Worm (Caenorhabditis elegans): Measurements from ENCODE around the gene unc-115.
A peak's percentile ranks its signal among the peaks of the same experiment; 100 is the strongest.

The unc-115 gene

DNA sequence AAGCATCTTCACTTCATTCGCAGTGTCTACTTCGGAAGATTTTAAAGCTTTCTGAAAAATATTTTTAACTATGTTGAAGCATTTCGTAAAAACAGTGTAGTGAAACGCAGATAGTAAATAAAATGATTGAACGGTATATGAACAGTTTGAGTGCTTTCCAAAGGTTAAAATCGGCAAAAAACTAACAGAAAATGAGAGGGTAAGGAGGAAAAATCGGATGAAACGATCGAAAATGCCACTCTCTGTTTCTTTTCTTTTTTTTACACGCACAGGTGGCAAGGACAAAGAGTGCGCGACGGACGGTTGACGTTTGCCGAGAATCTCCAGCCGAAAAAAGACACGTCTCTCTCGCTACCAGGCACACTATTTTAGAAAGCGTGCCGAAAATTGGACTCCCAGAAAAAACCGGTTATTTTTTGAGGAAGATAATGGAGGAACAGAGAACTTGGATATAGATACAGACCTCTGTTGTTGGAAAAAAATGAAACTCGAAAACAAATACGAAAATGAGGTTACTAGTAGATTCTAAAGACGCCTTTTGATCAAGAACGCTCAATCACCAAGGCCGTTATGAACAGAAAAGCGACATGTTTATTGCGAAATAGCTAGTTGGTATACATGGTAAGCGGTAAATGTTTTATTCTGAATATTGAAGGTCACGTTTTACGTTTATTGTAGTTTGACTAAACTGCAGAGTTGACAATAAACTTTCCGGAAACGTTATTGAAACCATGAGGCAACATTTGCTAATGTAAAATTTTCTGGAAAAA, 47.8 kb downstream of the unc-115 start, which contains the start of gene myrf-2:
Gene myrf-2, minus strand, starts transcription at position 51 of the 770 bp plus-strand sequence.
- TF ChIP-seq ceh-2 (tag; optimal IDR thresholded peaks at IDR 0.05) = no peak
- TF ChIP-seq K09A11.1 (tag; optimal IDR thresholded peaks at IDR 0.05; ENCODE audit: insufficient read depth) = no peak
- TF ChIP-seq ceh-34 (tag; optimal IDR thresholded peaks at IDR 0.05) = no peak
- no peak for TF ChIP-seq dve-1 (tag; optimal IDR thresholded peaks at IDR 0.05)
- no peak for TF ChIP-seq ttx-3 (tag; optimal IDR thresholded peaks at IDR 0.05)
- no peak for TF ChIP-seq lin-11 (tag; optimal IDR thresholded peaks at IDR 0.05)
- TF ChIP-seq C38D4.7 (GFP tag; optimal IDR thresholded peaks at IDR 0.05) = no peak
- no peak for TF ChIP-seq hlh-8 (tag; optimal IDR thresholded peaks at IDR 0.05)
- TF ChIP-seq pat-9 (tag; optimal IDR thresholded peaks at IDR 0.05) = no peak
- TF ChIP-seq hlh-15 (tag; optimal IDR thresholded peaks at IDR 0.05) = no peak
- no peak for TF ChIP-seq ztf-16 (tag; optimal IDR thresholded peaks at IDR 0.05)
- TF ChIP-seq pqm-1 (tag; optimal IDR thresholded peaks at IDR 0.05) = no peak
- no peak for TF ChIP-seq nfya-1 (tag; optimal IDR thresholded peaks at IDR 0.05)
- TF ChIP-seq sox-4 (tag; optimal IDR thresholded peaks at IDR 0.05) = no peak
- no peak for TF ChIP-seq fax-1 (tag; optimal IDR thresholded peaks at IDR 0.05)
- no peak for TF ChIP-seq K02D7.2 (tag; optimal IDR thresholded peaks at IDR 0.05)
- no peak for TF ChIP-seq fkh-10 (GFP tag; optimal IDR thresholded peaks at IDR 0.05)
- TF ChIP-seq ref-2 (tag; optimal IDR thresholded peaks at IDR 0.05) = no peak

DNA sequence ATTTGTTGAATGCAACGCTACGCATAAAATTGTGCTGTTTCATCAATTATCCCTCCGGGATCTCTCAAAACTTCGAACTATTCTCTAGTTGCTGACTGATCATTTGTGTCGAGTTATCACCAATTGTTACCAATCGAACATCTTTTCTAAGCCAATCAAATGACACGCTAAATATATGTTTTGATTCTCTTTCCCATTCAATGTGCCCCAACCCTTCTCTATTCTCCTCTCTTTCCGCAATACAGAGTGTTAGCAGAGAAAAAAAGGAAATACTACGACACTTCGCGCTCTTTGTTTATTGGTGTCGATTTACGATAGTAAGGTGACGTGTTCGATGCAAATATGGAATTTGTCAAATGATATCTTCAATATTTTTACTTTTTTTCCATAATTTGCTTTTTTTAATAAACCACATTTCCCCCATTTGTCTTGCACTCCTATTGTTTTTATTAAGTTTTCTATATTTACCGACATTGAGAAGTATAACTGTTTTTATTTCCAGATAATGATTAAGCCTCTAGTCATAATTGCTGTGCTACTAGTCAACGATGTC, 50.6 kb downstream of the unc-115 start, which contains the start of gene nucb-1:
Gene nucb-1, plus strand, starts transcription at position 503 of the 553 bp plus-strand sequence.
- TF ChIP-seq hlh-15 (tag; optimal IDR thresholded peaks at IDR 0.05) (no peak), ceh-24 (tag; optimal IDR thresholded peaks at IDR 0.05) (no peak), elt-2 (tag; optimal IDR thresholded peaks at IDR 0.05) (no peak), pax-1 (tag; optimal IDR thresholded peaks at IDR 0.05) (peak; percentile 40), ceh-34 (tag; optimal IDR thresholded peaks at IDR 0.05) (peak; percentile 89), unc-3 (GFP tag; conservative IDR thresholded peaks at IDR 0.05) (no peak), unc-3 (tag; optimal IDR thresholded peaks at IDR 0.05) (no peak), mec-3 (tag; optimal IDR thresholded peaks at IDR 0.05; ENCODE audit: borderline replicate concordance) (no peak), ets-4 (tag; optimal IDR thresholded peaks at IDR 0.05) (no peak), ahr-1 (tag; optimal IDR thresholded peaks at IDR 0.05) (no peak), pat-9 (tag; optimal IDR thresholded peaks at IDR 0.05) (no peak), K02D7.2 (tag; optimal IDR thresholded peaks at IDR 0.05) (no peak), fkh-6 (tag; optimal IDR thresholded peaks at IDR 0.05) (no peak), ztf-16 (tag; optimal IDR thresholded peaks at IDR 0.05) (no peak), hlh-30 (tag; optimal IDR thresholded peaks at IDR 0.05; ENCODE audit: insufficient read depth) (peak; percentile 27), che-1 (tag; optimal IDR thresholded peaks at IDR 0.05) (no peak), ceh-31 (tag; optimal IDR thresholded peaks at IDR 0.05) (no peak), pag-3 (tag; optimal IDR thresholded peaks at IDR 0.05; ENCODE audit: borderline replicate concordance) (no peak), fkh-10 (GFP tag; optimal IDR thresholded peaks at IDR 0.05) (no peak), unc-86 (tag; optimal IDR thresholded peaks at IDR 0.05) (no peak), ceh-48 (tag; optimal IDR thresholded peaks at IDR 0.05) (no peak), dmd-4 (tag; optimal IDR thresholded peaks at IDR 0.05; ENCODE audit: borderline replicate concordance) (no peak), tbx-2 (tag; optimal IDR thresholded peaks at IDR 0.05) (peak; percentile 56), unc-42 (tag; optimal IDR thresholded peaks at IDR 0.05) (peak; percentile 26), Y22D7AL.16 (tag; optimal IDR thresholded peaks at IDR 0.05) (no peak), ceh-6 (GFP tag; optimal IDR thresholded peaks at IDR 0.05) (no peak), ceh-45 (GFP tag; IDR thresholded peaks at IDR 0.05) (no peak), dve-1 (tag; optimal IDR thresholded peaks at IDR 0.05) (peak; percentile 63), ceh-2 (tag; optimal IDR thresholded peaks at IDR 0.05) (no peak), hlh-8 (tag; optimal IDR thresholded peaks at IDR 0.05) (peak; percentile 10), zip-5 (tag; optimal IDR thresholded peaks at IDR 0.05) (no peak), sox-4 (tag; optimal IDR thresholded peaks at IDR 0.05) (no peak), ceh-18 (tag; optimal IDR thresholded peaks at IDR 0.05) (no peak), K09A11.1 (tag; optimal IDR thresholded peaks at IDR 0.05; ENCODE audit: insufficient read depth) (no peak), unc-55 (GFP tag; optimal IDR thresholded peaks at IDR 0.05) (peak; percentile 78), fax-1 (tag; optimal IDR thresholded peaks at IDR 0.05) (no peak), nhr-232 (tag; optimal IDR thresholded peaks at IDR 0.05) (no peak), ref-2 (tag; optimal IDR thresholded peaks at IDR 0.05) (no peak), sox-2 (GFP tag; IDR thresholded peaks at IDR 0.05) (no peak), lim-6 (tag; optimal IDR thresholded peaks at IDR 0.05) (no peak), pros-1 (tag; optimal IDR thresholded peaks at IDR 0.05) (no peak), nfya-1 (tag; optimal IDR thresholded peaks at IDR 0.05) (peak; percentile 73), pqm-1 (tag; optimal IDR thresholded peaks at IDR 0.05) (no peak), ama-1 (optimal IDR thresholded peaks at IDR 0.05) (no peak)
